Fruit fly (Drosophila melanogaster) whole organism, embryonic: ENCODE data around the gene COX5B.

ENCODE experiments used
- Abd-B ChIP-seq: fragments of 200-800 bp; sonication (Bioruptor generic); optimal IDR thresholded peaks from 2 replicates; lab custom pipeline; 2018; ENCODE audit warnings: missing biosample characterization, mild to moderate bottlenecking, missing genetic modification characterization, moderate library complexity
- Blimp-1 ChIP-seq: fragments of 200-800 bp; sonication (Bioruptor generic); optimal IDR thresholded peaks from 3 replicates; lab custom pipeline; 2018; ENCODE audit warnings: missing biosample characterization, missing genetic modification characterization, mild to moderate bottlenecking, moderate library complexity, missing genetic modification reagents
- BtbVII ChIP-seq: fragments of 200-800 bp; sonication (Bioruptor generic); optimal IDR thresholded peaks from 3 replicates; lab custom pipeline; 2017; ENCODE audit warnings: missing biosample characterization, mild to moderate bottlenecking, missing genetic modification characterization
- CG11723 ChIP-seq: fragments of 200-800 bp; sonication (Bioruptor generic); optimal IDR thresholded peaks from 2 replicates; lab custom pipeline; 2017; ENCODE audit warnings: missing biosample characterization, mild to moderate bottlenecking, missing genetic modification characterization
- CG13123 ChIP-seq: fragments of 200-800 bp; sonication (Bioruptor generic); optimal IDR thresholded peaks from 2 replicates; lab custom pipeline; 2016; ENCODE audit warnings: missing biosample characterization, missing genetic modification characterization
- CG13775 ChIP-seq: fragments of 200-800 bp; sonication (Bioruptor generic); optimal IDR thresholded peaks from 3 replicates; lab custom pipeline; 2017; ENCODE audit warnings: missing biosample characterization, mild to moderate bottlenecking, missing genetic modification characterization
- CG17361 ChIP-seq: fragments of 200-800 bp; sonication (Bioruptor generic); IDR thresholded peaks from 3 replicates; pipeline ENCODE4 v1.3.6; 2022; ENCODE audit warnings: missing biosample characterization, missing genetic modification characterization
- CG17802 ChIP-seq: fragments of 200-800 bp; sonication (Bioruptor generic); optimal IDR thresholded peaks from 2 replicates; lab custom pipeline; 2018; ENCODE audit warnings: missing biosample characterization, mild to moderate bottlenecking, missing genetic modification characterization, moderate library complexity
- CG31365 ChIP-seq: fragments of 200-800 bp; sonication (Bioruptor generic); optimal IDR thresholded peaks from 2 replicates; lab custom pipeline; 2018; ENCODE audit warnings: missing biosample characterization, mild to moderate bottlenecking, missing genetic modification characterization
- CG7839 ChIP-seq: fragments of 200-800 bp; sonication (Bioruptor generic); optimal IDR thresholded peaks from 3 replicates; lab custom pipeline; 2018; ENCODE audit warnings: missing biosample characterization, mild to moderate bottlenecking, missing genetic modification characterization, moderate library complexity
- CG8388 ChIP-seq: fragments of 200-800 bp; sonication (Bioruptor generic); optimal IDR thresholded peaks from 2 replicates; lab custom pipeline; 2019; ENCODE audit warnings: missing biosample characterization, mild to moderate bottlenecking, missing genetic modification characterization, moderate library complexity
- Camta ChIP-seq: fragments of 200-800 bp; sonication (Bioruptor generic); optimal IDR thresholded peaks from 2 replicates; lab custom pipeline; 2016; ENCODE audit warnings: missing biosample characterization, missing genetic modification characterization
- CoRest ChIP-seq: fragments of 200-800 bp; sonication (Bioruptor generic); optimal IDR thresholded peaks from 3 replicates; lab custom pipeline; 2018; ENCODE audit warnings: missing biosample characterization, mild to moderate bottlenecking, missing genetic modification characterization, moderate library complexity
- D19A ChIP-seq: fragments of 200-800 bp; optimal IDR thresholded peaks from 3 replicates; lab custom pipeline; 2019; ENCODE audit warnings: missing biosample characterization, mild to moderate bottlenecking, missing genetic modification characterization, moderate library complexity
- Dbx ChIP-seq: fragments of 200-800 bp; sonication (Bioruptor generic); IDR thresholded peaks from 3 replicates; pipeline ENCODE4 v1.3.6; 2022; ENCODE audit warnings: missing biosample characterization, missing genetic modification characterization
- Doc2 ChIP-seq: fragments of 200-800 bp; sonication (Bioruptor generic); IDR thresholded peaks from 2 replicates; pipeline ENCODE4 v1.3.6; 2022; ENCODE audit warnings: missing biosample characterization, missing genetic modification characterization
- Hsf ChIP-seq: fragments of 200-800 bp; sonication (Bioruptor generic); optimal IDR thresholded peaks from 3 replicates; lab custom pipeline; 2016; ENCODE audit warnings: missing biosample characterization, missing genetic modification characterization
- MBD-R2 ChIP-seq: fragments of 200-800 bp; sonication (Bioruptor generic); IDR thresholded peaks from 2 replicates; pipeline ENCODE4 v1.3.6; 2022; ENCODE audit warnings: missing biosample characterization, missing genetic modification characterization
- Mad ChIP-seq: fragments of 200-800 bp; sonication (Bioruptor generic); optimal IDR thresholded peaks from 2 replicates; lab custom pipeline; 2016; ENCODE audit warnings: missing biosample characterization, missing genetic modification characterization
- Max ChIP-seq: fragments of 200-800 bp; sonication (Bioruptor generic); optimal IDR thresholded peaks from 2 replicates; lab custom pipeline; 2016; ENCODE audit warnings: missing biosample characterization, mild to moderate bottlenecking, missing genetic modification characterization
- NK7.1 ChIP-seq: fragments of 200-800 bp; sonication (Bioruptor generic); optimal IDR thresholded peaks from 3 replicates; lab custom pipeline; 2016; ENCODE audit warnings: missing biosample characterization, missing genetic modification characterization
- Nf-YB ChIP-seq: fragments of 200-800 bp; sonication (Bioruptor generic); optimal IDR thresholded peaks from 3 replicates; lab custom pipeline; 2019; ENCODE audit warnings: missing biosample characterization, mild to moderate bottlenecking, missing genetic modification characterization, moderate library complexity
- Nf-YC ChIP-seq: fragments of 200-800 bp; optimal IDR thresholded peaks from 3 replicates; lab custom pipeline; 2019; ENCODE audit warnings: missing biosample characterization, mild to moderate bottlenecking, missing genetic modification characterization, moderate library complexity
- Oaz ChIP-seq: fragments of 200-800 bp; sonication (Bioruptor generic); IDR thresholded peaks from 2 replicates; pipeline ENCODE4 v1.3.6; 2022; ENCODE audit warnings: missing biosample characterization, missing genetic modification characterization
- Pdp1 ChIP-seq, 2 experiments: fragments of 200-800 bp; sonication (Bioruptor generic); optimal IDR thresholded peaks; 3 replicates each; lab custom pipeline; 2016; ENCODE audit warnings: missing biosample characterization in 2 of 2, missing genetic modification characterization in 2 of 2, mild to moderate bottlenecking in 1 of 2, moderate library complexity in 1 of 2
- Rfx ChIP-seq: fragments of 200-800 bp; sonication (Bioruptor generic); IDR thresholded peaks from 2 replicates; pipeline ENCODE4 v1.3.6; 2022; ENCODE audit warnings: missing biosample characterization, missing genetic modification characterization
- Sox102F ChIP-seq: fragments of 200-800 bp; sonication (Bioruptor generic); optimal IDR thresholded peaks from 2 replicates; lab custom pipeline; 2018; ENCODE audit warnings: missing biosample characterization, mild to moderate bottlenecking, missing genetic modification characterization, moderate library complexity
- Usf ChIP-seq: fragments of 200-800 bp; sonication (Bioruptor generic); optimal IDR thresholded peaks from 2 replicates; lab custom pipeline; 2017; ENCODE audit warnings: missing genotype, missing biosample characterization, missing genetic modification characterization
- al ChIP-seq: fragments of 200-800 bp; sonication (Bioruptor generic); IDR thresholded peaks from 2 replicates; pipeline ENCODE4 v1.3.6; 2022; ENCODE audit warnings: missing biosample characterization, missing genetic modification characterization
- amos ChIP-seq: fragments of 200-800 bp; sonication (Bioruptor generic); IDR thresholded peaks from 2 replicates; pipeline ENCODE4 v1.3.6; 2022; ENCODE audit warnings: missing biosample characterization, missing genetic modification characterization; ENCODE audit not compliant: partially characterized antibody
- ap ChIP-seq: fragments of 200-800 bp; sonication (Bioruptor generic); IDR thresholded peaks from 2 replicates; pipeline ENCODE4 v1.3.6; 2022; ENCODE audit warnings: missing biosample characterization, missing genetic modification characterization
- ara ChIP-seq: fragments of 200-800 bp; sonication (Bioruptor generic); IDR thresholded peaks from 2 replicates; pipeline ENCODE4 v1.3.6; 2022; ENCODE audit warnings: missing biosample characterization, missing genetic modification characterization
- bbx ChIP-seq: fragments of 200-800 bp; sonication (Bioruptor generic); IDR thresholded peaks from 2 replicates; pipeline ENCODE4 v1.3.6; 2022; ENCODE audit warnings: missing biosample characterization, missing genetic modification characterization; ENCODE audit not compliant: partially characterized antibody
- bcd ChIP-seq: fragments of 200-800 bp; sonication (Bioruptor generic); optimal IDR thresholded peaks from 2 replicates; lab custom pipeline; 2017; ENCODE audit warnings: missing biosample characterization, mild to moderate bottlenecking, missing genetic modification characterization
- cad ChIP-seq: fragments of >200 bp; optimal IDR thresholded peaks from 2 replicates; lab custom pipeline; 2017; ENCODE audit warnings: missing biosample characterization, missing genetic modification characterization
- da ChIP-seq: fragments of 200-800 bp; sonication (Bioruptor generic); optimal IDR thresholded peaks from 2 replicates; lab custom pipeline; 2016; ENCODE audit warnings: missing biosample characterization, missing genetic modification characterization
- emc ChIP-seq: fragments of 200-800 bp; sonication (Bioruptor generic); optimal IDR thresholded peaks from 2 replicates; lab custom pipeline; 2016; ENCODE audit warnings: missing biosample characterization, missing genetic modification characterization
- eyg ChIP-seq: fragments of 200-800 bp; sonication (Bioruptor generic); optimal IDR thresholded peaks from 3 replicates; lab custom pipeline; 2016; ENCODE audit warnings: missing biosample characterization, missing genetic modification characterization
- gro ChIP-seq: fragments of 200-800 bp; sonication (Bioruptor generic); optimal IDR thresholded peaks from 2 replicates; lab custom pipeline; 2016; ENCODE audit warnings: missing biosample characterization, missing genetic modification characterization
- gsb ChIP-seq: fragments of 200-800 bp; sonication (Bioruptor generic); IDR thresholded peaks from 2 replicates; pipeline ENCODE4 v1.3.6; 2022; ENCODE audit warnings: missing biosample characterization, missing genetic modification characterization
- hb ChIP-seq: fragments of 200-800 bp; sonication (Bioruptor generic); IDR thresholded peaks from 3 replicates; pipeline ENCODE4 v1.3.6; 2022; ENCODE audit warnings: missing biosample characterization, missing genetic modification characterization; ENCODE audit not compliant: partially characterized antibody
- hth ChIP-seq: fragments of >200 bp; optimal IDR thresholded peaks from 2 replicates; lab custom pipeline; 2017; ENCODE audit warnings: inconsistent platforms
- ken ChIP-seq: fragments of 200-800 bp; sonication (Bioruptor generic); IDR thresholded peaks from 3 replicates; pipeline ENCODE4 v1.3.6; 2022; ENCODE audit warnings: missing biosample characterization, missing genetic modification characterization
- knrl ChIP-seq: fragments of 200-800 bp; sonication (Bioruptor generic); IDR thresholded peaks from 3 replicates; pipeline ENCODE4 v1.3.6; 2022; ENCODE audit warnings: missing biosample characterization, missing genetic modification characterization; ENCODE audit not compliant: partially characterized antibody
- lola ChIP-seq, 3 experiments: fragments of >200 bp in 2 of 3; fragments of 200-800 bp in 1 of 3; sonication (Bioruptor generic) in 1 of 3; optimal IDR thresholded peaks; 2 replicates each; lab custom pipeline; 2017 to 2019; ENCODE audit warnings: missing biosample characterization in 3 of 3, missing genetic modification characterization in 3 of 3, mild to moderate bottlenecking in 1 of 3, moderate library complexity in 1 of 3
- luna ChIP-seq: fragments of 200-800 bp; sonication (Bioruptor generic); optimal IDR thresholded peaks from 2 replicates; lab custom pipeline; 2016; ENCODE audit warnings: missing biosample characterization, missing genetic modification characterization
- phol ChIP-seq: fragments of 200-800 bp; sonication (Bioruptor generic); optimal IDR thresholded peaks from 3 replicates; lab custom pipeline; 2018; ENCODE audit warnings: missing biosample characterization, mild to moderate bottlenecking, missing genetic modification characterization, moderate library complexity
- rib ChIP-seq: fragments of 200-800 bp; sonication (Bioruptor generic); IDR thresholded peaks from 2 replicates; pipeline ENCODE4 v1.3.6; 2022; ENCODE audit warnings: missing biosample characterization, missing genetic modification characterization
- sr ChIP-seq: fragments of 200-800 bp; sonication (Bioruptor generic); IDR thresholded peaks from 3 replicates; pipeline ENCODE4 v1.3.6; 2022; ENCODE audit warnings: missing biosample characterization, missing genetic modification characterization
- ssp ChIP-seq: fragments of 200-800 bp; sonication (Bioruptor generic); IDR thresholded peaks from 2 replicates; pipeline ENCODE4 v1.3.6; 2022; ENCODE audit warnings: missing biosample characterization, missing genetic modification characterization
- vvl ChIP-seq: fragments of 200-800 bp; sonication (Bioruptor generic); IDR thresholded peaks from 2 replicates; pipeline ENCODE4 v1.3.6; 2022; ENCODE audit warnings: missing biosample characterization, missing genetic modification characterization
- zen ChIP-seq: fragments of 200-800 bp; sonication (Bioruptor generic); optimal IDR thresholded peaks from 3 replicates; lab custom pipeline; 2018; ENCODE audit warnings: missing biosample characterization, mild to moderate bottlenecking, missing genetic modification characterization, moderate library complexity

The COX5B gene

DNA sequence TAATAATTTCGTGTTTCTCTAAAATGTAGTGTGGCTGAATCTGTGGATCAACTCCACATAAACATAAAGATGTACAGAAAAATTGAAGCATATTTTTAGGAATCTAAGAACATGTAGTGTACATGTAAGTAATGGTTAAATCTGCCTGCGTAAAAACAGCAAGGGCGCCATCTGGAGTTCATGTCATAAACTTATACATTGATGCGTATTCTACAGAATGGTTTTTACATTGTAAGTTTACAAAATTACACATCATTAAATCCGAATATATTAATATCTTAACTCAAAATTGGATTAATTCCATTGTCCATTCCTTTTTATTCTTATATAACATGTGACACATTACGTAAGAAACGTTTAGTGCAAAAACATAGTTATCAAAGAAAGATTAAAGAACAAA is 30.6 kb upstream of the COX5B start (continued):
- TF ChIP-seq CG17361 (GFP tag; lab: Robert Waterston, UW) (peak; percentile 28; the same call in 1 of the 3 replicates), ken (no peak), Pdp1 (GFP tag; optimal IDR thresholded peaks at IDR 0.05; lab: Kevin White, UChicago) (peak in 1 of 2 experiments; percentile 76), Oaz (GFP tag; lab: Robert Waterston, UW) (no peak), hth (no peak), bcd (GFP tag; lab: Kevin White, UChicago) (peak; percentile 30), MBD-R2 (GFP tag; lab: Robert Waterston, UW) (no peak), Max (GFP tag; lab: Kevin White, UChicago) (peak; percentile 13), emc (no peak), ssp (GFP tag; lab: Robert Waterston, UW) (no peak), Abd-B (GFP tag; lab: Kevin White, UChicago) (peak; percentile 29), Hsf (GFP tag; lab: Kevin White, UChicago) (peak; percentile 17), amos (GFP tag; lab: Robert Waterston, UW) (peak; percentile 80), BtbVII (GFP tag; lab: Kevin White, UChicago) (no peak), da (GFP tag; lab: Kevin White, UChicago) (no peak), eyg (GFP tag; lab: Kevin White, UChicago) (no peak), CG13775 (no peak), CG8388 (GFP tag; lab: Kevin White, UChicago) (no peak), luna (GFP tag; lab: Kevin White, UChicago) (no peak), CoRest (peak; percentile 4), bbx (GFP tag; lab: Robert Waterston, UW) (peak; percentile 60; the same call in 1 of the 2 replicates), ara (GFP tag; lab: Robert Waterston, UW) (no peak), cad (GFP tag; lab: Kevin White, UChicago) (no peak), ap (no peak), vvl (GFP tag; lab: Robert Waterston, UW) (peak; percentile 89), phol (tag; lab: Kevin White, UChicago) (peak; percentile 9), CG7839 (tag; lab: Kevin White, UChicago) (no peak), CG13123 (GFP tag; lab: Kevin White, UChicago) (no peak), lola (GFP tag; optimal IDR thresholded peaks at IDR 0.05; lab: Kevin White, UChicago) (peak in 1 of 3 experiments; percentile 1), Usf (GFP tag; lab: Kevin White, UChicago) (no peak), gro (GFP tag; lab: Kevin White, UChicago) (peak; percentile 47), Rfx (peak; percentile 31; the same call in 1 of the 2 replicates), Nf-YB (no peak), zen (tag; lab: Kevin White, UChicago) (peak; percentile 68), gsb (no peak), Blimp-1 (no peak), CG17802 (tag; lab: Kevin White, UChicago) (no peak), al (GFP tag; lab: Robert Waterston, UW) (no peak), hb (no peak), rib (GFP tag; lab: Robert Waterston, UW) (no peak), D19A (tag; lab: Kevin White, UChicago) (peak; percentile 86), Nf-YC (peak; percentile 0), Sox102F (GFP tag; lab: Kevin White, UChicago) (no peak), CG31365 (tag; lab: Kevin White, UChicago) (no peak), knrl (GFP tag; lab: Robert Waterston, UW) (peak; percentile 72), Doc2 (GFP tag; lab: Robert Waterston, UW) (no peak), sr (GFP tag; lab: Robert Waterston, UW) (no peak), Camta (GFP tag; lab: Kevin White, UChicago) (no peak), Mad (GFP tag; lab: Kevin White, UChicago) (peak; percentile 7), NK7.1 (GFP tag; lab: Kevin White, UChicago) (no peak), CG11723 (GFP tag; lab: Kevin White, UChicago) (no peak), Dbx (GFP tag; lab: Robert Waterston, UW) (peak; percentile 36; the same call in 1 of the 3 replicates)
